Worm (Caenorhabditis elegans) whole organism, mixed stage, embryonic: ENCODE data around the gene acs-20.

Experiments
- M03D4.4 ChIP-seq: sonication (generic microtip); optimal IDR thresholded peaks from 2 replicates; lab custom pipeline; 2017; ENCODE audit warnings: mild to moderate bottlenecking, missing genetic modification characterization, missing compliant biosample characterization
- blmp-1 ChIP-seq: fragments of 150-350 bp; optimal IDR thresholded peaks from 2 replicates; lab custom pipeline; 2014; ENCODE audit warnings: missing biosample characterization, missing genetic modification characterization
- ceh-39 ChIP-seq: fragments of 150-350 bp; optimal IDR thresholded peaks from 2 replicates; lab custom pipeline; 2014; ENCODE audit warnings: missing biosample characterization, missing genetic modification characterization
- ceh-43 ChIP-seq: fragments of 200-800 bp; sonication (Bioruptor generic); optimal IDR thresholded peaks from 2 replicates; lab custom pipeline; 2018; ENCODE audit warnings: mild to moderate bottlenecking, missing genetic modification characterization, moderate library complexity, missing compliant biosample characterization
- ceh-83 ChIP-seq: fragments of 200-800 bp; sonication (Bioruptor generic); optimal IDR thresholded peaks from 2 replicates; lab custom pipeline; 2018; ENCODE audit warnings: mild to moderate bottlenecking, missing genetic modification characterization, missing compliant biosample characterization
- ces-1 ChIP-seq: fragments of 150-350 bp; optimal IDR thresholded peaks from 2 replicates; lab custom pipeline; 2014; ENCODE audit warnings: missing biosample characterization, missing genetic modification reagents, missing genetic modification characterization
- cnd-1 ChIP-seq: fragments of 200-800 bp; sonication (Bioruptor generic); optimal IDR thresholded peaks from 2 replicates; lab custom pipeline; 2018; ENCODE audit warnings: mild to moderate bottlenecking, missing genetic modification characterization, missing compliant biosample characterization
- drap-1 ChIP-seq: fragments of 200-800 bp; sonication (Bioruptor generic); optimal IDR thresholded peaks from 3 replicates; lab custom pipeline; 2018; ENCODE audit warnings: mild to moderate bottlenecking, missing genetic modification characterization, missing compliant biosample characterization
- elt-1 ChIP-seq: sonication (generic microtip); optimal IDR thresholded peaks from 2 replicates; lab custom pipeline; 2017; ENCODE audit warnings: missing genetic modification characterization, mild to moderate bottlenecking, missing compliant biosample characterization, antibody characterized with exemption, moderate library complexity, borderline replicate concordance; ENCODE audit not compliant: insufficient read depth
- elt-3 ChIP-seq: fragments of 150-350 bp; optimal IDR thresholded peaks from 2 replicates; lab custom pipeline; 2014; ENCODE audit warnings: missing biosample characterization, missing genetic modification characterization
- flh-1 ChIP-seq: fragments of 200-800 bp; sonication (Bioruptor generic); optimal IDR thresholded peaks from 2 replicates; lab custom pipeline; 2018; ENCODE audit warnings: mild to moderate bottlenecking, missing genetic modification characterization, moderate library complexity, missing compliant biosample characterization
- ham-2 ChIP-seq: fragments of 200-800 bp; sonication (Bioruptor generic); optimal IDR thresholded peaks from 2 replicates; lab custom pipeline; 2018; ENCODE audit warnings: mild to moderate bottlenecking, missing genetic modification characterization, missing compliant biosample characterization
- hlh-1 ChIP-seq: fragments of 150-350 bp; optimal IDR thresholded peaks from 2 replicates; lab custom pipeline; 2014; ENCODE audit warnings: missing biosample characterization, missing genetic modification reagents, missing genetic modification characterization
- lin-13 ChIP-seq: fragments of 150-350 bp; optimal IDR thresholded peaks from 2 replicates; lab custom pipeline; 2014; ENCODE audit warnings: missing biosample characterization, missing genetic modification characterization
- lin-32 ChIP-seq: fragments of 200-800 bp; sonication (Bioruptor generic); optimal IDR thresholded peaks from 2 replicates; lab custom pipeline; 2018; ENCODE audit warnings: mild to moderate bottlenecking, missing genetic modification characterization, missing compliant biosample characterization
- lsy-2 ChIP-seq: fragments of 150-350 bp; optimal IDR thresholded peaks from 2 replicates; lab custom pipeline; 2014; ENCODE audit warnings: missing biosample characterization, missing genetic modification characterization
- mab-5 ChIP-seq: fragments of 150-350 bp; optimal IDR thresholded peaks from 2 replicates; lab custom pipeline; 2014; ENCODE audit warnings: missing biosample characterization, missing genetic modification characterization
- mep-1 ChIP-seq: fragments of 150-350 bp; optimal IDR thresholded peaks from 2 replicates; lab custom pipeline; 2017; ENCODE audit warnings: missing biosample characterization, missing genetic modification reagents, missing genetic modification characterization, inconsistent platforms
- mls-2 ChIP-seq: sonication (generic microtip); optimal IDR thresholded peaks from 2 replicates; lab custom pipeline; 2016; ENCODE audit warnings: mild to moderate bottlenecking, missing genetic modification characterization, moderate library complexity, missing compliant biosample characterization
- nhr-12 ChIP-seq: fragments of 150-350 bp; optimal IDR thresholded peaks from 2 replicates; lab custom pipeline; 2014; ENCODE audit warnings: missing biosample characterization, missing genetic modification characterization
- nhr-237 ChIP-seq: fragments of 150-350 bp; optimal IDR thresholded peaks from 2 replicates; lab custom pipeline; 2014; ENCODE audit warnings: missing biosample characterization, missing genetic modification characterization
- nhr-28 ChIP-seq: fragments of 150-350 bp; optimal IDR thresholded peaks from 2 replicates; lab custom pipeline; 2014; ENCODE audit warnings: missing biosample characterization, missing genetic modification characterization
- nhr-76 ChIP-seq: sonication (generic microtip); optimal IDR thresholded peaks from 2 replicates; lab custom pipeline; 2017; ENCODE audit warnings: missing biosample characterization, missing genetic modification characterization
- sem-2 ChIP-seq: fragments of 200-800 bp; sonication (Bioruptor generic); optimal IDR thresholded peaks from 2 replicates; lab custom pipeline; 2018; ENCODE audit warnings: mild to moderate bottlenecking, missing genetic modification characterization, missing compliant biosample characterization
- snpc-4 ChIP-seq: fragments of 150-350 bp; optimal IDR thresholded peaks from 2 replicates; lab custom pipeline; 2014; ENCODE audit warnings: missing biosample characterization, missing genetic modification characterization
- sptf-1 ChIP-seq: sonication (generic microtip); optimal IDR thresholded peaks from 2 replicates; lab custom pipeline; 2017; ENCODE audit warnings: mild to moderate bottlenecking, missing genetic modification characterization, moderate library complexity, missing compliant biosample characterization
- tbx-8 ChIP-seq: fragments of 200-800 bp; sonication (Bioruptor generic); optimal IDR thresholded peaks from 2 replicates; lab custom pipeline; 2018; ENCODE audit warnings: mild to moderate bottlenecking, missing genetic modification characterization, moderate library complexity, missing compliant biosample characterization
- unc-120 ChIP-seq: sonication (generic microtip); optimal IDR thresholded peaks from 2 replicates; lab custom pipeline; 2017; ENCODE audit warnings: missing genetic modification characterization, missing compliant biosample characterization; ENCODE audit not compliant: poor library complexity, severe bottlenecking
- unc-39 ChIP-seq: fragments of 150-350 bp; optimal IDR thresholded peaks from 2 replicates; lab custom pipeline; 2014; ENCODE audit warnings: missing biosample characterization, missing genetic modification characterization
- unc-62 ChIP-seq: fragments of 150-350 bp; optimal IDR thresholded peaks from 2 replicates; lab custom pipeline; 2014; ENCODE audit warnings: missing biosample characterization, missing genetic modification reagents, missing genetic modification characterization

Gene acs-20

ce11 chrIV:12425595-12425994 is 27.1 kb upstream of the acs-20 start:
- TF ChIP-seq lin-13 (no peak), mls-2 (tag; lab: Kevin White, UChicago) (no peak), lin-32 (no peak), blmp-1 (tag; lab: Kevin White, UChicago) (no peak), sptf-1 (tag; lab: Kevin White, UChicago) (no peak)

ce11 chrIV:12420455-12420854 is 21.9 kb upstream of the acs-20 start, which contains the start of gene ugt-65:
Gene ugt-65, plus strand, starts transcription at chrIV:12420683.
- TF ChIP-seq elt-1 (tag; lab: Kevin White, UChicago) (no peak), nhr-237 (no peak), mep-1 (tag; lab: Kevin White, UChicago) (no peak)
- TF ChIP-seq, all 35 proteins: peak for 0

DNA sequence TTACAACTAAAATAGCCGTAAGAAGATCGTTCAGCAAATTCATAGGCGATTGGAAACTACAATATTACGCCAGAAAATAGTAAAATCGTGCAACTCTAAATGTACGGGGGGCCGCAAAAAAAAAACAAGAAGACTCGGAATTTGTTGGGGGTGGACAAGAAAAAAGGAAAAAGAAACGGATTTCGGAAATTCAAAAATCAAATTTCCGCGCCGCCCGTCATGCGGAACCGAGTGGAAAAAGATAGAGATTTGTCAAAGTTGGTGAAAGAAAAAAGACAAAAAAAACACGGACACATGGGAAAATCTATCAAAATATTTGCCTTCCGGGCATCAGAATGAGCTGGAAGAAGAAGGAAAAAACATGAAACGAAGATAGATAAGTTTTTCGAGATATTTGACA is 20.8 kb upstream of the acs-20 start:
- TF ChIP-seq ces-1 (GFP tag; lab: Kevin White, UChicago) (peak; percentile 56), hlh-1 (no peak)

DNA sequence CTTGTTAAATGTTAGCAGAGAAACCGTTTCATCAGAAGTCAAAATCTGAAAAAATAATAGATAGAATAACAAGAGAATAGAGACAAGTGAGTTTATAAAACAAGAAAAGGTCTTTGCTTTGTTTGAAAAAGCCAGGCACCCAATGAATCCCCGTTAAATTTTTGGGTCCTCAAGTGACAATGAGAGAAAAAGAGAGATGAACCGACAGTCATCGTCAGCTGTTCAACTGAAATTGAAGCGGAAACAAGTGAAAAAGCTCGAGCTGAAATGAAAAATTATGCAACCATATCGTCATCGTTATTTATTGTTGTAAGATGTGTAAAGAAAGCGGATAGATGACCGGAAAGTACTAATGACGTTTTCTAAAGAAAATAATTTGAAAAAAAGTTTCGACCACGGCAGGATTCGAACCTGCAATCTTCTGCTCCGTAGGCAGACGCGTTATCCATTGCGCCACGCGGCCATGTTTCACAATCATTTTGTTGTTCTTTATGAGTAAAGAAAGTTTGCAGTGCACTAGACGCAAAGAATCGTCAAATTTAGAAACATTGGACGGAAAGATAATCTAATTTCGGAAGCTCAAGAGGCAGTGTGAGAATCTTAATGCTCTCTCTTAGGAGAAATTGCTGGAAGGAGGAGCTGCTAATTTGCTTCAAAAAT is 19.2 kb upstream of the acs-20 start, which contains the start of gene F08G5.3:
Gene F08G5.3, minus strand, starts transcription at position 51 of the 660 bp plus-strand sequence.
- no peak for TF ChIP-seq nhr-12
- no peak for TF ChIP-seq nhr-28 (tag; lab: Kevin White, UChicago)
- peak; percentile 31 for TF ChIP-seq sptf-1 (tag; lab: Kevin White, UChicago)
- TF ChIP-seq ces-1 (GFP tag; lab: Kevin White, UChicago), result peak; percentile 70
- TF ChIP-seq unc-120, result peak; percentile 39
- peak; percentile 4 for TF ChIP-seq drap-1 (GFP tag; lab: Kevin White, UChicago)
- peak; percentile 44 for TF ChIP-seq hlh-1

DNA sequence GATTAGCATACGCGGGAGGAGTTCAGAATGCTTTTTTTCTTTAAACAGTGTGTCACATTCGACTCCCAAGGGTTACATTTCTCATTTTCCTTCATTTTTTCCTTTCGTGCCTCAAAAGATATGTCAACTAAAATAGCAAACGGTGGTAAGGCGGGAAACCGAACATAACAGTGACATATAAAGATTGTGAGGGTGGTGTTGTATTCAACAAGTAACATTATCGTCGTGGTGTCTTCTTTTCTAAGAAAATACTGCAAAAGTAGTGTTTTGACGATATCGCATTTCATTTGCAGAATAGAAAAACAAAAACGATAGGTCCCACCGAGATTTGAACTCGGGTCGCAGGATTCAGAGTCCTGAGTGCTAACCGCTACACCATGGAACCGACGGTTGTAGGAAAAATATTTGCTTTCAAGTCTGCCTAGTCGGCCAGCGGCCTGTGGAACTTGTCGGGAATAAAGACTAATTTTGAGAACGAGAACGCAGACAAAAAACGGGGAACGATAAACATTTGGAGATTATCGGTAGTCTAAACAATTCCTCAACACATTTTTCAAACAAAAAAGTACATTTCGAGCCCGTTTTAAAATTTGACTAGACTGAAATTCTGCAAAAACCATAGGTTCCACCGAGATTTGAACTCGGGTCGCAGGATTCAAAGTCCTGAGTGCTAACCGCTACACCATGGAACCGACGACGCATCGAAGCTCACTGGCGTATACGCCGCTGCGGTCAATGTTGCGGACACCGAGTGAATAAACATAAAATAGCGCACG is 18.3 kb upstream of the acs-20 start:
- TF ChIP-seq snpc-4, result no peak
- peak; percentile 35 for TF ChIP-seq cnd-1
- TF ChIP-seq sem-2 (GFP tag; lab: Kevin White, UChicago), result no peak
- no peak for TF ChIP-seq lin-13
- no peak for TF ChIP-seq unc-120
- peak; percentile 52 for TF ChIP-seq sptf-1 (tag; lab: Kevin White, UChicago)
- TF ChIP-seq lin-32, result peak; percentile 63
- no peak for TF ChIP-seq tbx-8 (GFP tag; lab: Kevin White, UChicago)
- no peak for TF ChIP-seq nhr-28 (tag; lab: Kevin White, UChicago)
- TF ChIP-seq ham-2, result peak; percentile 48
- no peak for TF ChIP-seq hlh-1
- TF ChIP-seq ceh-83 (GFP tag; lab: Kevin White, UChicago), result peak; percentile 34
- TF ChIP-seq M03D4.4 (tag; lab: Kevin White, UChicago), result peak; percentile 32
- no peak for TF ChIP-seq lsy-2 (tag; lab: Kevin White, UChicago)
- no peak for TF ChIP-seq ceh-43 (GFP tag; lab: Kevin White, UChicago)

- no peak for TF ChIP-seq tbx-8 (GFP tag; lab: Kevin White, UChicago)
- TF ChIP-seq nhr-237, result no peak
- TF ChIP-seq ceh-39 (tag; lab: Kevin White, UChicago), result no peak
- no peak for TF ChIP-seq lin-32
- no peak for TF ChIP-seq cnd-1
- TF ChIP-seq blmp-1 (tag; lab: Kevin White, UChicago), result no peak
- TF ChIP-seq mab-5 (tag; lab: Kevin White, UChicago), result no peak
These were observed 16.1 kb upstream of the acs-20 start for ce11 chrIV:12414601-12415000.

DNA sequence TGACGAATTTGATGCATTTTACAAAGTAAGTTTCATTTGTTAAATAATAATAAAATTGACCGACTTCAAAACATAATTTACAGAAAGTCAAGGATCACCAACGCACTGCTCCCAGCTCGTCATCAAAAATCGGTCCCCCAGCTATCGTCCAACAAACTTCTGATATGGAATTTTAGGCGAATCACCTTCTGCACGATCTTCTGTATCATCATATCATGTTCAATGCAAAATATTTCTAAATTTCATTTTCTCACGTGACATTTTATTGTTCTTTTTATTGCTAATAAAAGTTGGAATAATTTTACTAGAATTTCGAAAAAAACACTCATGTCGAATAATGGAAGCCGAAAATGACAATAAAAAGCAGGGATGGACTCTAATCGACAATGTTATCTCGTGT is 11.7 kb upstream of the acs-20 start, which contains the start of gene acl-13:
Gene acl-13, plus strand, starts transcription at position 301 of the 400 bp plus-strand sequence.
- TF ChIP-seq ham-2 (no peak), mls-2 (tag; lab: Kevin White, UChicago) (no peak), nhr-28 (tag; lab: Kevin White, UChicago) (no peak), unc-62 (GFP tag; lab: Kevin White, UChicago) (no peak), drap-1 (GFP tag; lab: Kevin White, UChicago) (no peak), elt-3 (tag; lab: Kevin White, UChicago) (no peak), nhr-76 (tag; lab: Kevin White, UChicago) (no peak), tbx-8 (GFP tag; lab: Kevin White, UChicago) (no peak), mab-5 (tag; lab: Kevin White, UChicago) (no peak), flh-1 (GFP tag; lab: Kevin White, UChicago) (no peak), blmp-1 (tag; lab: Kevin White, UChicago) (no peak), sptf-1 (tag; lab: Kevin White, UChicago) (no peak), unc-39 (tag; lab: Kevin White, UChicago) (no peak), snpc-4 (no peak), ceh-83 (GFP tag; lab: Kevin White, UChicago) (no peak), lsy-2 (tag; lab: Kevin White, UChicago) (no peak), unc-120 (no peak)
